Worm (Caenorhabditis elegans): ENCODE measurements around the gene E01G4.3.

- TF ChIP-seq aly-2 (tag; optimal IDR thresholded peaks at IDR 0.05) (no peak), pqm-1 (tag; optimal IDR thresholded peaks at IDR 0.05) (no peak), fos-1 (tag; optimal IDR thresholded peaks at IDR 0.05) (no peak), zfp-2 (tag; optimal IDR thresholded peaks at IDR 0.05) (no peak), ceh-82 (tag; optimal IDR thresholded peaks at IDR 0.05) (no peak), Y105C5A.15 (GFP tag; IDR thresholded peaks at IDR 0.05) (no peak), pha-4 (GFP tag; IDR thresholded peaks at IDR 0.05) (no peak), pha-4 (tag; optimal IDR thresholded peaks at IDR 0.05) (no peak)
Measured at ce11 chrII:13487563-13487962, 18.2 kb upstream of the E01G4.3 start.
